Worm (Caenorhabditis elegans): ENCODE results near the gene abhd-3.2.

ce11 chrX:1018586-1018985, 40.8 kb upstream of the abhd-3.2 start:
- TF ChIP-seq klf-2 (GFP tag; conservative IDR thresholded peaks at IDR 0.05) (no peak), cog-1 (tag; optimal IDR thresholded peaks at IDR 0.05) (no peak), T22C8.4 (GFP tag; IDR thresholded peaks at IDR 0.05) (no peak), ref-1 (GFP tag; conservative IDR thresholded peaks at IDR 0.05) (no peak), med-1 (GFP tag; optimal IDR thresholded peaks at IDR 0.05; ENCODE audit: insufficient read depth) (no peak), ztf-29 (GFP tag; IDR thresholded peaks at IDR 0.05) (no peak), flt-1 (GFP tag; IDR thresholded peaks at IDR 0.05) (no peak), tab-1 (GFP tag; IDR thresholded peaks at IDR 0.05) (no peak), ztf-23 (GFP tag; IDR thresholded peaks at IDR 0.05) (no peak)

Data from whole organism, midembryonic.